Worm (Caenorhabditis elegans) whole organism, L2 larva: ENCODE data around the gene ifas-3.

Experiments used
- C34F6.9 ChIP-seq: fragments of 150-350 bp; optimal IDR thresholded peaks from 2 replicates; lab custom pipeline; 2014; ENCODE audit warnings: missing biosample characterization, missing genetic modification characterization
- F13H6.1 ChIP-seq: sonication (generic microtip); optimal IDR thresholded peaks from 2 replicates; lab custom pipeline; 2016; ENCODE audit warnings: missing genetic modification characterization, missing compliant biosample characterization
- Y55F3AM.14 ChIP-seq: fragments of 200-800 bp; sonication (Bioruptor generic); optimal IDR thresholded peaks from 2 replicates; lab custom pipeline; 2018; ENCODE audit warnings: mild to moderate bottlenecking, missing genetic modification characterization, missing compliant biosample characterization
- ZK546.5 ChIP-seq: sonication (generic microtip); optimal IDR thresholded peaks from 2 replicates; lab custom pipeline; 2017; ENCODE audit warnings: missing biosample characterization, missing genetic modification characterization
- alr-1 ChIP-seq: fragments of 150-350 bp; optimal IDR thresholded peaks from 2 replicates; lab custom pipeline; 2014; ENCODE audit warnings: missing biosample characterization, missing genetic modification characterization
- aly-2 ChIP-seq: fragments of 150-350 bp; optimal IDR thresholded peaks from 2 replicates; lab custom pipeline; 2014; ENCODE audit warnings: missing biosample characterization, missing genetic modification characterization
- blmp-1 ChIP-seq: sonication (generic microtip); optimal IDR thresholded peaks from 2 replicates; lab custom pipeline; 2017; ENCODE audit warnings: missing genetic modification characterization, mild to moderate bottlenecking, missing compliant biosample characterization, antibody characterized with exemption, moderate library complexity; ENCODE audit not compliant: insufficient read depth
- ceh-16 ChIP-seq: fragments of 150-350 bp; optimal IDR thresholded peaks from 2 replicates; lab custom pipeline; 2014; ENCODE audit warnings: missing biosample characterization, missing genetic modification characterization
- ceh-82 ChIP-seq: fragments of 150-350 bp; optimal IDR thresholded peaks from 2 replicates; lab custom pipeline; 2014; ENCODE audit warnings: missing biosample characterization, missing genetic modification characterization
- crh-2 ChIP-seq: sonication (generic microtip); optimal IDR thresholded peaks from 2 replicates; lab custom pipeline; 2017; ENCODE audit warnings: missing biosample characterization, missing genetic modification characterization
- dmd-4 ChIP-seq: sonication (generic microtip); optimal IDR thresholded peaks from 2 replicates; lab custom pipeline; 2017; ENCODE audit warnings: missing biosample characterization, missing genetic modification characterization
- egl-27 ChIP-seq: sonication (generic microtip); optimal IDR thresholded peaks from 3 replicates; lab custom pipeline; 2017; ENCODE audit warnings: missing biosample characterization, missing genetic modification reagents, missing genetic modification characterization
- elt-1 ChIP-seq: fragments of 150-350 bp; optimal IDR thresholded peaks from 2 replicates; lab custom pipeline; 2014; ENCODE audit warnings: missing biosample characterization, missing genetic modification characterization
- elt-3 ChIP-seq: sonication (generic microtip); optimal IDR thresholded peaks from 2 replicates; lab custom pipeline; 2017; ENCODE audit warnings: missing biosample characterization, missing genetic modification characterization
- fos-1 ChIP-seq: fragments of 150-350 bp; optimal IDR thresholded peaks from 2 replicates; lab custom pipeline; 2014; ENCODE audit warnings: missing biosample characterization, missing genetic modification characterization
- gmeb-1 ChIP-seq: fragments of 150-350 bp; optimal IDR thresholded peaks from 2 replicates; lab custom pipeline; 2014; ENCODE audit warnings: missing biosample characterization, missing genetic modification characterization
- lin-11 ChIP-seq: fragments of 150-350 bp; sonication (generic microtip); optimal IDR thresholded peaks from 2 replicates; lab custom pipeline; 2014; ENCODE audit warnings: missing biosample characterization, missing genetic modification characterization, inconsistent platforms, mixed read lengths
- lin-13 ChIP-seq: fragments of 150-350 bp; optimal IDR thresholded peaks from 2 replicates; lab custom pipeline; 2014; ENCODE audit warnings: missing biosample characterization, missing genetic modification reagents, missing genetic modification characterization
- lsy-2 ChIP-seq, 2 experiments: fragments of 150-350 bp in 1 of 2; sonication (generic microtip) in 1 of 2; optimal IDR thresholded peaks; 2 replicates each; lab custom pipeline; 2014 to 2017; ENCODE audit warnings: missing biosample characterization in 2 of 2, missing genetic modification characterization in 2 of 2
- mab-5 ChIP-seq: fragments of 150-350 bp; optimal IDR thresholded peaks from 2 replicates; lab custom pipeline; 2014; ENCODE audit warnings: missing biosample characterization, missing genetic modification characterization
- mbf-1 ChIP-seq: sonication (generic microtip); optimal IDR thresholded peaks from 2 replicates; lab custom pipeline; 2017; ENCODE audit warnings: missing biosample characterization, missing genetic modification characterization
- mdl-1 ChIP-seq, 2 experiments: fragments of 150-350 bp in 1 of 2; sonication (generic microtip) in 1 of 2; optimal IDR thresholded peaks; 2 replicates each; lab custom pipeline; 2017; ENCODE audit warnings: missing biosample characterization in 2 of 2, missing genetic modification characterization in 2 of 2
- nhr-10 ChIP-seq: sonication (generic microtip); optimal IDR thresholded peaks from 2 replicates; lab custom pipeline; 2017; ENCODE audit warnings: missing biosample characterization, missing genetic modification characterization
- nhr-11 ChIP-seq: fragments of 150-350 bp; optimal IDR thresholded peaks from 2 replicates; lab custom pipeline; 2014; ENCODE audit warnings: missing biosample characterization, missing genetic modification characterization
- nhr-12 ChIP-seq: fragments of 150-350 bp; optimal IDR thresholded peaks from 2 replicates; lab custom pipeline; 2014; ENCODE audit warnings: missing biosample characterization, missing genetic modification characterization
- nhr-23 ChIP-seq: fragments of 150-350 bp; optimal IDR thresholded peaks from 2 replicates; lab custom pipeline; 2014; ENCODE audit warnings: missing biosample characterization, missing genetic modification reagents, missing genetic modification characterization
- nhr-237 ChIP-seq: fragments of 150-350 bp; optimal IDR thresholded peaks from 2 replicates; lab custom pipeline; 2014; ENCODE audit warnings: missing biosample characterization, missing genetic modification characterization
- nhr-25 ChIP-seq: fragments of 150-350 bp; sonication (generic microtip); optimal IDR thresholded peaks from 3 replicates; lab custom pipeline; 2014; ENCODE audit warnings: missing biosample characterization, missing genetic modification characterization
- nhr-6 ChIP-seq: fragments of 150-350 bp; optimal IDR thresholded peaks from 2 replicates; lab custom pipeline; 2014; ENCODE audit warnings: missing biosample characterization, missing genetic modification characterization
- skn-1 ChIP-seq: sonication (generic microtip); optimal IDR thresholded peaks from 2 replicates; lab custom pipeline; 2017; ENCODE audit warnings: missing biosample characterization, missing genetic modification characterization
- sma-9 ChIP-seq, 2 experiments: fragments of 150-350 bp in 1 of 2; sonication (generic microtip) in 1 of 2; optimal IDR thresholded peaks; 2 replicates each; lab custom pipeline; 2014 to 2016; ENCODE audit warnings: missing genetic modification characterization in 2 of 2, mild to moderate bottlenecking in 1 of 2, missing biosample characterization in 1 of 2, missing compliant biosample characterization in 1 of 2, missing genetic modification reagents in 1 of 2, moderate library complexity in 1 of 2
- snpc-4 ChIP-seq: fragments of 150-350 bp; optimal IDR thresholded peaks from 2 replicates; lab custom pipeline; 2014; ENCODE audit warnings: missing biosample characterization, missing genetic modification characterization
- unc-39 ChIP-seq: fragments of 150-350 bp; optimal IDR thresholded peaks from 2 replicates; lab custom pipeline; 2014; ENCODE audit warnings: missing biosample characterization, missing genetic modification characterization
- zag-1 ChIP-seq: fragments of 150-350 bp; optimal IDR thresholded peaks from 2 replicates; lab custom pipeline; 2014; ENCODE audit warnings: missing biosample characterization, missing genetic modification characterization
- ztf-1 ChIP-seq: fragments of 200-800 bp; sonication (Bioruptor generic); conservative IDR thresholded peaks from 2 replicates; pipeline ENCODE4 v1.3.6; 2022; ENCODE audit warnings: missing genetic modification characterization, missing compliant biosample characterization
- ztf-11 ChIP-seq: sonication (generic microtip); optimal IDR thresholded peaks from 2 replicates; lab custom pipeline; 2017; ENCODE audit warnings: missing biosample characterization, missing genetic modification characterization
- ztf-4 ChIP-seq: fragments of 150-350 bp; optimal IDR thresholded peaks from 2 replicates; lab custom pipeline; 2014; ENCODE audit warnings: missing biosample characterization, missing genetic modification characterization

ifas-3 gene

DNA sequence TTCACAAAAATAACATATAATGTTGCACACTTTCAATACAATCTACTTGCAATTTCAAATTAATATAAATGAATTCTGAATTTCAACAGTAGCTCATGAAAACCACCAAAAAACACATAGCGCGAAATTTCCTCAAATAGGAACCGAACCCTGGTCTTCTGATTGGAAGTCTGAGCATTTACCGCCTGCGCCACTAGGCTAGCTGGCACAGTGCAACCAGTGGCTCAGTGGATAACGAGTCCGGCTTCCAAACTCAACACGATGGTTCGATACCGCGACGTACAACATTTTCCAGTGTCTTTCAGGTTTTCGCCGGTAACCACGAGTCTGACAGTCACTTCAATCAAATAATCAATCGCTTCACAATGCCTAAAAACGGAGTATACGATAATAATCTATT lies 3.0 kb upstream of the ifas-3 start:
- TF ChIP-seq snpc-4 (tag; lab: Kevin White, UChicago) (no peak), dmd-4 (tag; lab: Kevin White, UChicago) (no peak), Y55F3AM.14 (no peak), unc-39 (tag; lab: Kevin White, UChicago) (no peak), mbf-1 (tag; lab: Kevin White, UChicago) (no peak), mdl-1 (tag; optimal IDR thresholded peaks at IDR 0.05; lab: Kevin White, UChicago) (no peak), nhr-12 (no peak), ztf-4 (no peak), F13H6.1 (tag; lab: Kevin White, UChicago) (no peak), gmeb-1 (tag; lab: Kevin White, UChicago) (no peak), lin-13 (GFP tag; lab: Kevin White, UChicago) (no peak), ceh-16 (no peak), nhr-10 (no peak), sma-9 (GFP tag; optimal IDR thresholded peaks at IDR 0.05; lab: Kevin White, UChicago) (no peak), sma-9 (tag; optimal IDR thresholded peaks at IDR 0.05; lab: Kevin White, UChicago) (no peak), ZK546.5 (tag; lab: Kevin White, UChicago) (no peak), nhr-23 (tag; lab: Kevin White, UChicago) (no peak), skn-1 (tag; lab: Kevin White, UChicago) (no peak), egl-27 (no peak), ztf-11 (tag; lab: Kevin White, UChicago) (no peak)
- TF ChIP-seq, all 48 proteins: peak for 0

DNA sequence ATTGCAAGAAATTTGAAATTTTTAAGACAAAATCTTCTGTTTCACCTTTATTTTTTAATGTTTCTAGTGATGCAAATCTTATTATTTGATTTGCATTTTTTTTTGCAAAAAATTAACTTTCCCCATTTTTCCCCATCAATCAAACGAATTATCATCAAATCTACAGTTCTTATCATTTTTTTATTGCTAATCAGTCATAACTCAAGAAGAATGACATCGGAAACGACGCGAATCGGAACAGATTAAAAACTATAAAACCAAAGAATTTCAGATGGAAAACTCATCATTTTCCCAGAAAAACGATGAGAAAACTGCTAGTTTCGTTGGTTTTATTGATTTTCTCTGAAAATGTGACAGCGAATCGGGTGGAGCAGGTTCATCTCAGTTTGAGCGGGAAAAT lies 952 bp upstream of the ifas-3 start, which contains the start of gene Y105C5B.15:
Y105C5B.15 (plus strand) TSS at position 297 of the 400 bp plus-strand sequence.
- TF ChIP-seq fos-1 (peak; percentile 67), mdl-1 (tag; optimal IDR thresholded peaks at IDR 0.05; lab: Kevin White, UChicago) (no peak)

DNA sequence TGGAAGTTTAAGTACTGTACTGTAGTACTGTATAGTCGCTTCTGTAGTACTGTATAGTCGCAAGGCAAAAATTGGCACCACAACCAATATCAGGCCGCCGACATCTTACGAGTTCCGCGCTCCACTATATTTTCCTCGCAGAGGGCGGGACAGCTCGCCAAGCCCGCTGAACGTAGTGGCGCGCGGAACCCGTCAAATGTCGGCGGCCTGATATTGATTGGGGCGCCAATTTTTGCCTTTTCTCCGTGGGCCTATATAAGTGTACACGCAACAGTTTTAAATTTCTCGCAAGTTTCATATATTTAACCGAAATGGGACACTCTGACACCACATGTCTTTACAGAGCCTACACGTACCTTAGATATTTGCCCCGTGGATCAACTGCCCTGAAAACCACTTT lies 693 bp downstream of the ifas-3 start:
- TF ChIP-seq ztf-1 (GFP tag; lab: Robert Waterston, UW) (no peak), skn-1 (tag; lab: Kevin White, UChicago) (no peak), nhr-6 (no peak), crh-2 (tag; lab: Kevin White, UChicago) (no peak), elt-3 (tag; lab: Kevin White, UChicago) (no peak), egl-27 (no peak), Y55F3AM.14 (no peak), nhr-25 (tag; lab: Kevin White, UChicago) (no peak), F13H6.1 (tag; lab: Kevin White, UChicago) (no peak), blmp-1 (tag; lab: Kevin White, UChicago) (no peak), ZK546.5 (tag; lab: Kevin White, UChicago) (no peak), nhr-11 (tag; lab: Kevin White, UChicago) (no peak), lsy-2 (tag; optimal IDR thresholded peaks at IDR 0.05; lab: Kevin White, UChicago) (no peak), nhr-237 (tag; lab: Kevin White, UChicago) (no peak), zag-1 (no peak), ztf-4 (no peak), C34F6.9 (tag; lab: Kevin White, UChicago) (no peak), ceh-16 (no peak)

DNA sequence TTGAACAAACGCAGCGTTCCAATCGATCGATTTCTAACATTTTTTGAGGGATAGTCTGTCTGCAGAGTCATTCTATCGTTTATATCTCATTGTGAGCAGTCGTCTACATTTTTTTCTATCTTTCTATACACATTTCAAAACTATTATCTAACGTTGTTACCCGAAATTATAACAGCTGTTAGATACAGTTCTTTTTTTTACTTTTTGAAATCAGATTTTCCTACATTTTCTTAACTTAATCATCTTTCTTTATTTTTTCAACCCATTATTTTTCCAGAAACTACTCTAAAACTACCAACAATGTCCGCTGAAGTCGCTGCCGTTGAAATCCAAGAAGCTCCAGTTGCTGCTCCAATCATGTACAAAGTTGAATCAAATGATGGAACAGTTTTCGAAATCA lies 4.2 kb downstream of the ifas-3 start, which contains the start of gene skr-10:
skr-10 (plus strand) TSS at position 301 of the 400 bp plus-strand sequence.
- TF ChIP-seq nhr-6 = no peak
- no peak for TF ChIP-seq nhr-23 (tag; lab: Kevin White, UChicago)
- TF ChIP-seq elt-1 = no peak
- TF ChIP-seq Y55F3AM.14 = no peak
- no peak for TF ChIP-seq dmd-4 (tag; lab: Kevin White, UChicago)
- no peak for TF ChIP-seq ceh-16
- TF ChIP-seq mbf-1 (tag; lab: Kevin White, UChicago) = no peak
- TF ChIP-seq ztf-11 (tag; lab: Kevin White, UChicago) = no peak
- TF ChIP-seq fos-1 = no peak
- no peak for TF ChIP-seq nhr-12
- no peak for TF ChIP-seq nhr-11 (tag; lab: Kevin White, UChicago)
- no peak for TF ChIP-seq mab-5
- no peak for TF ChIP-seq alr-1
- no peak for TF ChIP-seq ceh-82
- TF ChIP-seq lsy-2 (tag; optimal IDR thresholded peaks at IDR 0.05; lab: Kevin White, UChicago) = no peak
- TF ChIP-seq sma-9 (GFP tag; optimal IDR thresholded peaks at IDR 0.05; lab: Kevin White, UChicago) = no peak
- TF ChIP-seq sma-9 (tag; optimal IDR thresholded peaks at IDR 0.05; lab: Kevin White, UChicago) = no peak
- no peak for TF ChIP-seq aly-2 (tag; lab: Kevin White, UChicago)
- no peak for TF ChIP-seq lin-11
- TF ChIP-seq unc-39 (tag; lab: Kevin White, UChicago) = no peak
- TF ChIP-seq C34F6.9 (tag; lab: Kevin White, UChicago) = no peak
- TF ChIP-seq, all 48 proteins: peak for 0
